Worm (Caenorhabditis elegans): ENCODE data around the gene T04A6.1.

Gene T04A6.1

ce11 chrIII:7580586-7580985 lies 35.7 kb upstream of the T04A6.1 start:
- no peak for TF ChIP-seq ceh-16 (tag; optimal IDR thresholded peaks at IDR 0.05)
- no peak for TF ChIP-seq nhr-10 (tag; optimal IDR thresholded peaks at IDR 0.05)
- no peak for TF ChIP-seq nhr-11 (tag; optimal IDR thresholded peaks at IDR 0.05)
- peak; percentile 30 for TF ChIP-seq lin-11 (tag; optimal IDR thresholded peaks at IDR 0.05)
- peak; percentile 40 for TF ChIP-seq crh-2 (tag; optimal IDR thresholded peaks at IDR 0.05)
- TF ChIP-seq egl-27 (tag; optimal IDR thresholded peaks at IDR 0.05) = no peak
- no peak for TF ChIP-seq nhr-77 (tag; optimal IDR thresholded peaks at IDR 0.05)
- peak; percentile 89 for TF ChIP-seq unc-55 (GFP tag; optimal IDR thresholded peaks at IDR 0.05)
- peak; percentile 82 for TF ChIP-seq C34F6.9 (tag; optimal IDR thresholded peaks at IDR 0.05)
- TF ChIP-seq ZK546.5 (tag; optimal IDR thresholded peaks at IDR 0.05) = no peak
- peak; percentile 48 for TF ChIP-seq Y55F3AM.14 (GFP tag; optimal IDR thresholded peaks at IDR 0.05)
- no peak for TF ChIP-seq sma-9 (GFP tag; optimal IDR thresholded peaks at IDR 0.05)
- no peak for TF ChIP-seq sma-9 (tag; optimal IDR thresholded peaks at IDR 0.05)
- peak; percentile 29 for TF ChIP-seq zag-1 (tag; optimal IDR thresholded peaks at IDR 0.05)
- no peak for TF ChIP-seq lin-13 (GFP tag; optimal IDR thresholded peaks at IDR 0.05)
- peak; percentile 52 for TF ChIP-seq nhr-129 (tag; optimal IDR thresholded peaks at IDR 0.05)
- peak; percentile 30 for TF ChIP-seq F13H6.1 (tag; optimal IDR thresholded peaks at IDR 0.05)
- no peak for TF ChIP-seq aly-2 (tag; optimal IDR thresholded peaks at IDR 0.05)
- TF ChIP-seq ztf-4 (tag; optimal IDR thresholded peaks at IDR 0.05) = no peak
- TF ChIP-seq snpc-4 (tag; optimal IDR thresholded peaks at IDR 0.05) = peak; percentile 3
- peak in 1 of 2 experiments; percentile 66 for TF ChIP-seq lsy-2 (tag; optimal IDR thresholded peaks at IDR 0.05)

ce11 chrIII:7582885-7583284 lies 33.4 kb upstream of the T04A6.1 start, which contains the start of gene R13A5.10:
Gene R13A5.10 (minus strand): TSS chrIII:7582985.
- TF ChIP-seq ceh-16 (tag; optimal IDR thresholded peaks at IDR 0.05) (no peak), ama-1 (optimal IDR thresholded peaks at IDR 0.05) (no peak), dmd-4 (tag; optimal IDR thresholded peaks at IDR 0.05) (no peak), R02D3.7 (tag; optimal IDR thresholded peaks at IDR 0.05) (no peak), nhr-6 (tag; optimal IDR thresholded peaks at IDR 0.05) (no peak), lsy-2 (tag; optimal IDR thresholded peaks at IDR 0.05) (no peak), ztf-4 (tag; optimal IDR thresholded peaks at IDR 0.05) (no peak), unc-55 (GFP tag; optimal IDR thresholded peaks at IDR 0.05) (no peak), ztf-11 (tag; optimal IDR thresholded peaks at IDR 0.05) (no peak), Y55F3AM.14 (GFP tag; optimal IDR thresholded peaks at IDR 0.05) (no peak), nhr-10 (tag; optimal IDR thresholded peaks at IDR 0.05) (no peak), lin-11 (tag; optimal IDR thresholded peaks at IDR 0.05) (no peak), C34F6.9 (tag; optimal IDR thresholded peaks at IDR 0.05) (no peak), nhr-237 (tag; optimal IDR thresholded peaks at IDR 0.05) (no peak), alr-1 (tag; optimal IDR thresholded peaks at IDR 0.05) (no peak), skn-1 (tag; optimal IDR thresholded peaks at IDR 0.05) (no peak), nhr-129 (tag; optimal IDR thresholded peaks at IDR 0.05) (no peak), F13H6.1 (tag; optimal IDR thresholded peaks at IDR 0.05) (no peak), elt-3 (tag; optimal IDR thresholded peaks at IDR 0.05) (no peak)

ce11 chrIII:7584131-7584646 lies 32.1 kb upstream of the T04A6.1 start, which contains the start of gene cup-5:
Gene cup-5 (plus strand): TSS chrIII:7584181.
- TF ChIP-seq mbf-1 (tag; optimal IDR thresholded peaks at IDR 0.05) (no peak), nhr-129 (tag; optimal IDR thresholded peaks at IDR 0.05) (peak; percentile 24), snpc-4 (tag; optimal IDR thresholded peaks at IDR 0.05) (no peak), lsy-2 (tag; optimal IDR thresholded peaks at IDR 0.05) (peak; percentile 29 to 71), lin-39 (tag; optimal IDR thresholded peaks at IDR 0.05) (no peak), ztf-1 (GFP tag; conservative IDR thresholded peaks at IDR 0.05) (no peak), mab-5 (tag; optimal IDR thresholded peaks at IDR 0.05) (no peak), sma-9 (GFP tag; optimal IDR thresholded peaks at IDR 0.05) (no peak), sma-9 (tag; optimal IDR thresholded peaks at IDR 0.05) (no peak), R02D3.7 (tag; optimal IDR thresholded peaks at IDR 0.05) (peak; percentile 27), ceh-16 (tag; optimal IDR thresholded peaks at IDR 0.05) (no peak), aly-2 (tag; optimal IDR thresholded peaks at IDR 0.05) (no peak), zag-1 (tag; optimal IDR thresholded peaks at IDR 0.05) (no peak), unc-62 (GFP tag; optimal IDR thresholded peaks at IDR 0.05) (no peak), C34F6.9 (tag; optimal IDR thresholded peaks at IDR 0.05) (peak; percentile 17), unc-55 (GFP tag; optimal IDR thresholded peaks at IDR 0.05) (no peak), nhr-25 (tag; optimal IDR thresholded peaks at IDR 0.05) (no peak), lin-11 (tag; optimal IDR thresholded peaks at IDR 0.05) (peak; percentile 3), ztf-4 (tag; optimal IDR thresholded peaks at IDR 0.05) (no peak), egl-27 (tag; optimal IDR thresholded peaks at IDR 0.05) (no peak), nhr-12 (tag; optimal IDR thresholded peaks at IDR 0.05) (no peak), fos-1 (tag; optimal IDR thresholded peaks at IDR 0.05) (no peak), sma-3 (GFP tag; optimal IDR thresholded peaks at IDR 0.05) (no peak), mdl-1 (tag; optimal IDR thresholded peaks at IDR 0.05) (no peak), nhr-77 (tag; optimal IDR thresholded peaks at IDR 0.05) (no peak), skn-1 (tag; optimal IDR thresholded peaks at IDR 0.05) (no peak), nhr-11 (tag; optimal IDR thresholded peaks at IDR 0.05) (no peak), alr-1 (tag; optimal IDR thresholded peaks at IDR 0.05) (no peak)
